Worm (Caenorhabditis elegans) whole organism, L2 larva: ENCODE measurements around the gene pho-4.
A peak's percentile ranks its signal among the peaks of the same experiment; 100 is the strongest.

Source experiments
- C34F6.9 ChIP-seq: fragments of 150-350 bp; optimal IDR thresholded peaks from 2 replicates; lab custom pipeline; 2014; ENCODE audit warnings: missing biosample characterization, missing genetic modification characterization
- F13H6.1 ChIP-seq: sonication (generic microtip); optimal IDR thresholded peaks from 2 replicates; lab custom pipeline; 2016; ENCODE audit warnings: missing genetic modification characterization, missing compliant biosample characterization
- R02D3.7 ChIP-seq: fragments of 150-350 bp; optimal IDR thresholded peaks from 2 replicates; lab custom pipeline; 2014; ENCODE audit warnings: missing biosample characterization, missing genetic modification characterization
- Y55F3AM.14 ChIP-seq: fragments of 200-800 bp; sonication (Bioruptor generic); optimal IDR thresholded peaks from 2 replicates; lab custom pipeline; 2018; ENCODE audit warnings: mild to moderate bottlenecking, missing genetic modification characterization, missing compliant biosample characterization
- ZK546.5 ChIP-seq: sonication (generic microtip); optimal IDR thresholded peaks from 2 replicates; lab custom pipeline; 2017; ENCODE audit warnings: missing biosample characterization, missing genetic modification characterization
- alr-1 ChIP-seq: fragments of 150-350 bp; optimal IDR thresholded peaks from 2 replicates; lab custom pipeline; 2014; ENCODE audit warnings: missing biosample characterization, missing genetic modification characterization
- aly-2 ChIP-seq: fragments of 150-350 bp; optimal IDR thresholded peaks from 2 replicates; lab custom pipeline; 2014; ENCODE audit warnings: missing biosample characterization, missing genetic modification characterization
- ama-1 ChIP-seq: fragments of 150-350 bp; optimal IDR thresholded peaks from 2 replicates; lab custom pipeline; 2018; ENCODE audit warnings: inconsistent platforms
- crh-2 ChIP-seq: sonication (generic microtip); optimal IDR thresholded peaks from 2 replicates; lab custom pipeline; 2017; ENCODE audit warnings: missing biosample characterization, missing genetic modification characterization
- egl-27 ChIP-seq: sonication (generic microtip); optimal IDR thresholded peaks from 3 replicates; lab custom pipeline; 2017; ENCODE audit warnings: missing biosample characterization, missing genetic modification reagents, missing genetic modification characterization
- elt-1 ChIP-seq: fragments of 150-350 bp; optimal IDR thresholded peaks from 2 replicates; lab custom pipeline; 2014; ENCODE audit warnings: missing biosample characterization, missing genetic modification characterization
- elt-3 ChIP-seq: sonication (generic microtip); optimal IDR thresholded peaks from 2 replicates; lab custom pipeline; 2017; ENCODE audit warnings: missing biosample characterization, missing genetic modification characterization
- fos-1 ChIP-seq: fragments of 150-350 bp; optimal IDR thresholded peaks from 2 replicates; lab custom pipeline; 2014; ENCODE audit warnings: missing biosample characterization, missing genetic modification characterization
- gmeb-1 ChIP-seq: fragments of 150-350 bp; optimal IDR thresholded peaks from 2 replicates; lab custom pipeline; 2014; ENCODE audit warnings: missing biosample characterization, missing genetic modification characterization
- lin-11 ChIP-seq: fragments of 150-350 bp; sonication (generic microtip); optimal IDR thresholded peaks from 2 replicates; lab custom pipeline; 2014; ENCODE audit warnings: missing biosample characterization, missing genetic modification characterization, inconsistent platforms, mixed read lengths
- lin-13 ChIP-seq: fragments of 150-350 bp; optimal IDR thresholded peaks from 2 replicates; lab custom pipeline; 2014; ENCODE audit warnings: missing biosample characterization, missing genetic modification reagents, missing genetic modification characterization
- lin-39 ChIP-seq: fragments of 150-350 bp; optimal IDR thresholded peaks from 2 replicates; lab custom pipeline; 2014; ENCODE audit warnings: missing biosample characterization, missing genetic modification reagents, missing genetic modification characterization
- lsy-2 ChIP-seq, 2 experiments: fragments of 150-350 bp in 1 of 2; sonication (generic microtip) in 1 of 2; optimal IDR thresholded peaks; 2 replicates each; lab custom pipeline; 2014 to 2017; ENCODE audit warnings: missing biosample characterization in 2 of 2, missing genetic modification characterization in 2 of 2
- mab-5 ChIP-seq: fragments of 150-350 bp; optimal IDR thresholded peaks from 2 replicates; lab custom pipeline; 2014; ENCODE audit warnings: missing biosample characterization, missing genetic modification characterization
- mdl-1 ChIP-seq, 2 experiments: fragments of 150-350 bp in 1 of 2; sonication (generic microtip) in 1 of 2; optimal IDR thresholded peaks; 2 replicates each; lab custom pipeline; 2017; ENCODE audit warnings: missing biosample characterization in 2 of 2, missing genetic modification characterization in 2 of 2
- nhr-10 ChIP-seq: sonication (generic microtip); optimal IDR thresholded peaks from 2 replicates; lab custom pipeline; 2017; ENCODE audit warnings: missing biosample characterization, missing genetic modification characterization
- nhr-11 ChIP-seq: fragments of 150-350 bp; optimal IDR thresholded peaks from 2 replicates; lab custom pipeline; 2014; ENCODE audit warnings: missing biosample characterization, missing genetic modification characterization
- nhr-129 ChIP-seq: fragments of 150-350 bp; optimal IDR thresholded peaks from 2 replicates; lab custom pipeline; 2014; ENCODE audit warnings: missing biosample characterization, missing genetic modification characterization
- nhr-21 ChIP-seq: fragments of 150-350 bp; optimal IDR thresholded peaks from 2 replicates; lab custom pipeline; 2014; ENCODE audit warnings: missing biosample characterization, missing genetic modification characterization
- nhr-23 ChIP-seq: fragments of 150-350 bp; optimal IDR thresholded peaks from 2 replicates; lab custom pipeline; 2014; ENCODE audit warnings: missing biosample characterization, missing genetic modification reagents, missing genetic modification characterization
- nhr-25 ChIP-seq: fragments of 150-350 bp; sonication (generic microtip); optimal IDR thresholded peaks from 3 replicates; lab custom pipeline; 2014; ENCODE audit warnings: missing biosample characterization, missing genetic modification characterization
- nhr-6 ChIP-seq: fragments of 150-350 bp; optimal IDR thresholded peaks from 2 replicates; lab custom pipeline; 2014; ENCODE audit warnings: missing biosample characterization, missing genetic modification characterization
- nhr-77 ChIP-seq: fragments of 150-350 bp; optimal IDR thresholded peaks from 2 replicates; lab custom pipeline; 2014; ENCODE audit warnings: missing biosample characterization, missing genetic modification characterization
- peb-1 ChIP-seq: fragments of 150-350 bp; optimal IDR thresholded peaks from 2 replicates; lab custom pipeline; 2014; ENCODE audit warnings: missing biosample characterization, missing genetic modification characterization
- sma-3 ChIP-seq: sonication (generic microtip); optimal IDR thresholded peaks from 2 replicates; lab custom pipeline; 2016; ENCODE audit warnings: missing genetic modification reagents, missing genetic modification characterization, missing compliant biosample characterization
- sma-9 ChIP-seq, 2 experiments: fragments of 150-350 bp in 1 of 2; sonication (generic microtip) in 1 of 2; optimal IDR thresholded peaks; 2 replicates each; lab custom pipeline; 2014 to 2016; ENCODE audit warnings: missing genetic modification characterization in 2 of 2, mild to moderate bottlenecking in 1 of 2, missing biosample characterization in 1 of 2, missing compliant biosample characterization in 1 of 2, missing genetic modification reagents in 1 of 2, moderate library complexity in 1 of 2
- unc-55 ChIP-seq: fragments of 150-350 bp; sonication (generic microtip); optimal IDR thresholded peaks from 3 replicates; lab custom pipeline; 2014; ENCODE audit warnings: missing biosample characterization, missing genetic modification reagents, missing genetic modification characterization
- zag-1 ChIP-seq: fragments of 150-350 bp; optimal IDR thresholded peaks from 2 replicates; lab custom pipeline; 2014; ENCODE audit warnings: missing biosample characterization, missing genetic modification characterization
- ztf-1 ChIP-seq: fragments of 200-800 bp; sonication (Bioruptor generic); conservative IDR thresholded peaks from 2 replicates; pipeline ENCODE4 v1.3.6; 2022; ENCODE audit warnings: missing genetic modification characterization, missing compliant biosample characterization
- ztf-11 ChIP-seq: sonication (generic microtip); optimal IDR thresholded peaks from 2 replicates; lab custom pipeline; 2017; ENCODE audit warnings: missing biosample characterization, missing genetic modification characterization
- ztf-4 ChIP-seq: fragments of 150-350 bp; optimal IDR thresholded peaks from 2 replicates; lab custom pipeline; 2014; ENCODE audit warnings: missing biosample characterization, missing genetic modification characterization

Gene pho-4

ce11 chrII:5277780-5278179 lies 39.5 kb upstream of the pho-4 start:
- TF ChIP-seq fos-1 (tag; lab: Kevin White, UChicago) = no peak

- TF ChIP-seq fos-1 (tag; lab: Kevin White, UChicago) = no peak
- peak; percentile 48 for TF ChIP-seq zag-1 (tag; lab: Kevin White, UChicago)
- peak; percentile 45 for TF ChIP-seq C34F6.9 (tag; lab: Kevin White, UChicago)
- peak; percentile 49 for TF ChIP-seq nhr-129 (tag; lab: Kevin White, UChicago)
- TF ChIP-seq mab-5 = no peak
- peak; percentile 73 for TF ChIP-seq Y55F3AM.14
- TF ChIP-seq mdl-1 (tag; optimal IDR thresholded peaks at IDR 0.05; lab: Kevin White, UChicago) = peak in 1 of 2 experiments; percentile 79
- TF ChIP-seq nhr-11 (tag; lab: Kevin White, UChicago) = no peak
- TF ChIP-seq ztf-11 (tag; lab: Kevin White, UChicago) = no peak
- no peak for TF ChIP-seq nhr-25
- no peak for TF ChIP-seq R02D3.7 (tag; lab: Kevin White, UChicago)
- TF ChIP-seq unc-55 (GFP tag; lab: Kevin White, UChicago) = peak; percentile 85
- TF ChIP-seq F13H6.1 (tag; lab: Kevin White, UChicago) = peak; percentile 56
- TF ChIP-seq crh-2 (tag; lab: Kevin White, UChicago) = peak; percentile 41
- peak; percentile 20 for TF ChIP-seq nhr-6
- TF ChIP-seq sma-9 (GFP tag; optimal IDR thresholded peaks at IDR 0.05; lab: Kevin White, UChicago) = peak; percentile 15
- no peak for TF ChIP-seq sma-9 (tag; optimal IDR thresholded peaks at IDR 0.05; lab: Kevin White, UChicago)
- peak in 1 of 2 experiments; percentile 49 for TF ChIP-seq lsy-2 (tag; optimal IDR thresholded peaks at IDR 0.05; lab: Kevin White, UChicago)
- TF ChIP-seq nhr-21 = no peak
Measured at ce11 chrII:5276736-5277135, 38.5 kb upstream of the pho-4 start.

ce11 chrII:5271729-5272322 lies 33.6 kb upstream of the pho-4 start, which contains the start of gene drn-1:
Gene drn-1, minus strand, starts transcription at chrII:5271845.
- TF ChIP-seq zag-1 (tag; lab: Kevin White, UChicago) (peak; percentile 16), lin-11 (tag; lab: Kevin White, UChicago) (no peak), crh-2 (tag; lab: Kevin White, UChicago) (peak; percentile 20), lsy-2 (tag; optimal IDR thresholded peaks at IDR 0.05; lab: Kevin White, UChicago) (peak in 1 of 2 experiments; percentile 13), mdl-1 (tag; optimal IDR thresholded peaks at IDR 0.05; lab: Kevin White, UChicago) (peak in 1 of 2 experiments; percentile 7), sma-3 (GFP tag; lab: Kevin White, UChicago) (no peak), C34F6.9 (tag; lab: Kevin White, UChicago) (peak; percentile 56), ztf-4 (tag; lab: Kevin White, UChicago) (no peak), unc-55 (GFP tag; lab: Kevin White, UChicago) (peak; percentile 16), nhr-129 (tag; lab: Kevin White, UChicago) (peak; percentile 23), elt-3 (tag; lab: Kevin White, UChicago) (no peak)

- TF ChIP-seq lin-39 (tag; lab: Kevin White, UChicago) = no peak
- TF ChIP-seq, all 48 proteins: peak for 0
Measured at ce11 chrII:5268977-5269376, 30.7 kb upstream of the pho-4 start.

- TF ChIP-seq nhr-23 (tag; lab: Kevin White, UChicago) = no peak
- TF ChIP-seq R02D3.7 (tag; lab: Kevin White, UChicago) = no peak
- no peak for TF ChIP-seq lin-39 (tag; lab: Kevin White, UChicago)
- TF ChIP-seq ztf-1 (GFP tag; lab: Robert Waterston, UW) = no peak
- TF ChIP-seq fos-1 (tag; lab: Kevin White, UChicago) = peak; percentile 53
- no peak for TF ChIP-seq nhr-77
- TF ChIP-seq ztf-4 (tag; lab: Kevin White, UChicago) = no peak
- TF ChIP-seq ZK546.5 (tag; lab: Kevin White, UChicago) = no peak
Measured at ce11 chrII:5264650-5265049, 26.4 kb upstream of the pho-4 start.

- no peak for TF ChIP-seq sma-9 (GFP tag; optimal IDR thresholded peaks at IDR 0.05; lab: Kevin White, UChicago)
- TF ChIP-seq sma-9 (tag; optimal IDR thresholded peaks at IDR 0.05; lab: Kevin White, UChicago) = no peak
- no peak for TF ChIP-seq alr-1
- no peak for TF ChIP-seq unc-55 (GFP tag; lab: Kevin White, UChicago)
- TF ChIP-seq ama-1 (lab: Kevin White, UChicago) = no peak
- TF ChIP-seq C34F6.9 (tag; lab: Kevin White, UChicago) = no peak
- no peak for TF ChIP-seq ztf-11 (tag; lab: Kevin White, UChicago)
- no peak for TF ChIP-seq nhr-10 (tag; lab: Kevin White, UChicago)
- no peak for TF ChIP-seq nhr-77
- TF ChIP-seq peb-1 = no peak
- TF ChIP-seq egl-27 (tag; lab: Kevin White, UChicago) = no peak
- no peak for TF ChIP-seq ztf-1 (GFP tag; lab: Robert Waterston, UW)
- TF ChIP-seq lin-13 (GFP tag; lab: Kevin White, UChicago) = no peak
- no peak for TF ChIP-seq lsy-2 (tag; optimal IDR thresholded peaks at IDR 0.05; lab: Kevin White, UChicago)
- no peak for TF ChIP-seq gmeb-1 (tag; lab: Kevin White, UChicago)
- TF ChIP-seq ztf-4 (tag; lab: Kevin White, UChicago) = no peak
- TF ChIP-seq aly-2 (tag; lab: Kevin White, UChicago) = no peak
- TF ChIP-seq elt-1 (tag; lab: Kevin White, UChicago) = no peak
- no peak for TF ChIP-seq nhr-129 (tag; lab: Kevin White, UChicago)
- no peak for TF ChIP-seq lin-11 (tag; lab: Kevin White, UChicago)
- TF ChIP-seq, all 48 proteins: peak for 0
Measured at ce11 chrII:5255435-5255834, 17.2 kb upstream of the pho-4 start, which contains the start of gene frpr-4. Gene frpr-4, minus strand, starts transcription at chrII:5255535.
